Worm (Caenorhabditis elegans) whole organism, L1 larva: ENCODE measurements around the gene flp-9.

Source experiments
- C16A3.4 ChIP-seq: fragments of 150-350 bp; optimal IDR thresholded peaks from 2 replicates; lab custom pipeline; 2014; ENCODE audit warnings: missing biosample characterization, missing genetic modification characterization
- C34B4.2 ChIP-seq: sonication (generic microtip); optimal IDR thresholded peaks from 2 replicates; lab custom pipeline; 2017; ENCODE audit warnings: mild to moderate bottlenecking, missing genetic modification characterization, missing compliant biosample characterization
- F16B12.6 ChIP-seq: fragments of 150-350 bp; optimal IDR thresholded peaks from 2 replicates; lab custom pipeline; 2014; ENCODE audit warnings: missing biosample characterization, missing genetic modification characterization
- aha-1 ChIP-seq: fragments of 150-350 bp; optimal IDR thresholded peaks from 2 replicates; lab custom pipeline; 2014; ENCODE audit warnings: missing biosample characterization, missing genetic modification characterization
- alr-1 ChIP-seq: fragments of 200-800 bp; sonication (Bioruptor generic); optimal IDR thresholded peaks from 2 replicates; lab custom pipeline; 2018; ENCODE audit warnings: borderline replicate concordance, mild to moderate bottlenecking, missing genetic modification characterization, missing compliant biosample characterization
- aly-2 ChIP-seq: fragments of 150-350 bp; optimal IDR thresholded peaks from 2 replicates; lab custom pipeline; 2014; ENCODE audit warnings: missing biosample characterization, missing genetic modification characterization
- ama-1 ChIP-seq: fragments of 150-350 bp; optimal IDR thresholded peaks from 2 replicates; lab custom pipeline; 2014
- blmp-1 ChIP-seq: fragments of 150-350 bp; optimal IDR thresholded peaks from 2 replicates; lab custom pipeline; 2014; ENCODE audit warnings: missing biosample characterization, missing genetic modification characterization
- ceh-8 ChIP-seq: fragments of 200-800 bp; sonication (Bioruptor generic); optimal IDR thresholded peaks from 2 replicates; lab custom pipeline; 2018; ENCODE audit warnings: mild to moderate bottlenecking, missing genetic modification characterization, moderate library complexity, missing compliant biosample characterization
- ceh-82 ChIP-seq, 3 experiments: fragments of 150-350 bp in 1 of 3; sonication (generic microtip) in 2 of 3; optimal IDR thresholded peaks; 2 replicates each; lab custom pipeline; 2014 to 2017; ENCODE audit warnings: missing biosample characterization in 3 of 3, missing genetic modification characterization in 3 of 3
- ceh-88 ChIP-seq: fragments of 200-800 bp; sonication (Bioruptor generic); IDR thresholded peaks from 2 replicates; pipeline ENCODE4 v1.3.6; 2022; ENCODE audit warnings: missing genetic modification characterization, missing compliant biosample characterization
- dpl-1 ChIP-seq, 3 experiments: fragments of 150-350 bp in 2 of 3; sonication (generic microtip) in 1 of 3; optimal IDR thresholded peaks; 2 replicates each; lab custom pipeline; 2014 to 2017; ENCODE audit warnings: missing biosample characterization in 3 of 3, missing genetic modification characterization in 3 of 3, missing genetic modification reagents in 3 of 3
- dsc-1 ChIP-seq: sonication (generic microtip); optimal IDR thresholded peaks from 2 replicates; lab custom pipeline; 2016; ENCODE audit warnings: mild to moderate bottlenecking, missing genetic modification characterization, missing compliant biosample characterization
- efl-1 ChIP-seq, 4 experiments: fragments of 150-350 bp; optimal IDR thresholded peaks in 3 of 4; peaks in 1 of 4; 1 replicate in 1 of 4; 2 replicates in 3 of 4; lab custom pipeline; 2014; ENCODE audit warnings: missing biosample characterization in 2 of 4, missing genetic modification characterization in 2 of 4, missing genetic modification reagents in 2 of 4
- egl-13 ChIP-seq: sonication (generic microtip); optimal IDR thresholded peaks from 2 replicates; lab custom pipeline; 2016; ENCODE audit warnings: missing genotype, missing genetic modification reagents, missing genetic modification characterization, missing compliant biosample characterization
- elt-2 ChIP-seq: sonication (generic microtip); optimal IDR thresholded peaks from 2 replicates; lab custom pipeline; 2016; ENCODE audit warnings: missing genetic modification characterization, mild to moderate bottlenecking, inconsistent platforms, missing compliant biosample characterization, missing genetic modification reagents
- ets-5 ChIP-seq: fragments of 200-800 bp; sonication (Bioruptor generic); IDR thresholded peaks from 2 replicates; pipeline ENCODE4 v1.3.6; 2022; ENCODE audit warnings: missing genetic modification characterization, missing compliant biosample characterization
- fkh-10 ChIP-seq: sonication (generic microtip); optimal IDR thresholded peaks from 2 replicates; lab custom pipeline; 2017; ENCODE audit warnings: missing biosample characterization, missing genetic modification reagents, missing genetic modification characterization
- fkh-4 ChIP-seq: sonication (generic microtip); optimal IDR thresholded peaks from 2 replicates; lab custom pipeline; 2016; ENCODE audit warnings: missing compliant biosample characterization, missing genetic modification characterization, borderline replicate concordance
- fkh-8 ChIP-seq: sonication (generic microtip); optimal IDR thresholded peaks from 2 replicates; lab custom pipeline; 2016; ENCODE audit warnings: mild to moderate bottlenecking, missing genetic modification characterization, missing compliant biosample characterization
- fos-1 ChIP-seq: fragments of 150-350 bp; optimal IDR thresholded peaks from 2 replicates; lab custom pipeline; 2014; ENCODE audit warnings: missing biosample characterization, missing genetic modification characterization
- grh-1 ChIP-seq: fragments of 200-800 bp; sonication (Bioruptor generic); IDR thresholded peaks from 2 replicates; pipeline ENCODE4 v1.3.6; 2022; ENCODE audit warnings: missing genetic modification reagents, missing genetic modification characterization, missing compliant biosample characterization
- irx-1 ChIP-seq: sonication (generic microtip); optimal IDR thresholded peaks from 2 replicates; lab custom pipeline; 2016; ENCODE audit warnings: missing genetic modification characterization, missing compliant biosample characterization
- jun-1 ChIP-seq: fragments of 150-350 bp; optimal IDR thresholded peaks from 2 replicates; lab custom pipeline; 2014; ENCODE audit warnings: missing biosample characterization, missing genetic modification reagents, missing genetic modification characterization
- lin-14 ChIP-seq: fragments of 200-800 bp; sonication (Bioruptor generic); optimal IDR thresholded peaks from 2 replicates; lab custom pipeline; 2018; ENCODE audit warnings: mild to moderate bottlenecking, missing genetic modification characterization, moderate library complexity, missing compliant biosample characterization
- lin-15B ChIP-seq: fragments of 150-350 bp; sonication (generic microtip); optimal IDR thresholded peaks from 3 replicates; lab custom pipeline; 2014; ENCODE audit warnings: missing biosample characterization, missing genetic modification characterization
- lin-39 ChIP-seq: fragments of 150-350 bp; optimal IDR thresholded peaks from 2 replicates; lab custom pipeline; 2014; ENCODE audit warnings: missing biosample characterization, missing genetic modification reagents, missing genetic modification characterization
- lir-3 ChIP-seq: sonication (generic microtip); optimal IDR thresholded peaks from 2 replicates; lab custom pipeline; 2016; ENCODE audit warnings: mild to moderate bottlenecking, missing genetic modification characterization, moderate library complexity, missing compliant biosample characterization; ENCODE audit not compliant: poor library complexity
- mab-9 ChIP-seq: fragments of 200-800 bp; sonication (Bioruptor generic); IDR thresholded peaks from 2 replicates; pipeline ENCODE4 v1.3.6; 2022; ENCODE audit warnings: missing genetic modification reagents, missing genetic modification characterization, missing compliant biosample characterization
- mef-2 ChIP-seq: fragments of 150-350 bp; optimal IDR thresholded peaks from 2 replicates; lab custom pipeline; 2014; ENCODE audit warnings: missing biosample characterization, missing genetic modification characterization
- nhr-12 ChIP-seq: sonication (generic microtip); optimal IDR thresholded peaks from 2 replicates; lab custom pipeline; 2017; ENCODE audit warnings: missing biosample characterization, missing genetic modification characterization
- nhr-20 ChIP-seq: sonication (generic microtip); optimal IDR thresholded peaks from 2 replicates; lab custom pipeline; 2016; ENCODE audit warnings: mild to moderate bottlenecking, missing genetic modification characterization, missing compliant biosample characterization
- nhr-47 ChIP-seq: sonication (generic microtip); optimal IDR thresholded peaks from 2 replicates; lab custom pipeline; 2016; ENCODE audit warnings: mild to moderate bottlenecking, missing genetic modification characterization, moderate library complexity, missing compliant biosample characterization
- nhr-85 ChIP-seq: sonication (generic microtip); peaks from one replicate; lab custom pipeline; 2016; ENCODE audit warnings: missing genetic modification characterization, inconsistent platforms, missing compliant biosample characterization
- pax-3 ChIP-seq: fragments of 200-800 bp; sonication (Bioruptor generic); optimal IDR thresholded peaks from 2 replicates; lab custom pipeline; 2018; ENCODE audit warnings: mild to moderate bottlenecking, missing genetic modification characterization, moderate library complexity, missing compliant biosample characterization
- skn-1 ChIP-seq: fragments of 150-350 bp; optimal IDR thresholded peaks from 2 replicates; lab custom pipeline; 2014; ENCODE audit warnings: missing biosample characterization, missing genetic modification characterization
- snpc-4 ChIP-seq: fragments of 150-350 bp; optimal IDR thresholded peaks from 2 replicates; lab custom pipeline; 2014; ENCODE audit warnings: missing biosample characterization, missing genetic modification characterization
- snu-23 ChIP-seq: sonication (generic microtip); optimal IDR thresholded peaks from 2 replicates; lab custom pipeline; 2016; ENCODE audit warnings: missing genetic modification characterization, missing compliant biosample characterization
- sox-4 ChIP-seq: sonication (generic microtip); optimal IDR thresholded peaks from 2 replicates; lab custom pipeline; 2016; ENCODE audit warnings: missing genetic modification characterization, missing compliant biosample characterization
- sptf-1 ChIP-seq: fragments of 150-350 bp; optimal IDR thresholded peaks from 2 replicates; lab custom pipeline; 2014; ENCODE audit warnings: missing biosample characterization, missing genetic modification characterization
- sup-37 ChIP-seq: fragments of 200-800 bp; sonication (Bioruptor generic); optimal IDR thresholded peaks from 2 replicates; lab custom pipeline; 2018; ENCODE audit warnings: mild to moderate bottlenecking, missing genetic modification characterization, missing compliant biosample characterization
- swsn-7 ChIP-seq: sonication (generic microtip); optimal IDR thresholded peaks from 2 replicates; lab custom pipeline; 2016; ENCODE audit warnings: missing genetic modification characterization, missing compliant biosample characterization
- tlp-1 ChIP-seq: fragments of 150-350 bp; optimal IDR thresholded peaks from 2 replicates; lab custom pipeline; 2014; ENCODE audit warnings: missing biosample characterization, missing genetic modification characterization
- vab-15 ChIP-seq: sonication (generic microtip); optimal IDR thresholded peaks from 2 replicates; lab custom pipeline; 2017; ENCODE audit warnings: missing genotype, mild to moderate bottlenecking, missing genetic modification characterization, missing compliant biosample characterization
- xbp-1 ChIP-seq: sonication (generic microtip); optimal IDR thresholded peaks from 2 replicates; lab custom pipeline; 2016; ENCODE audit warnings: missing genetic modification characterization, missing compliant biosample characterization

The flp-9 gene

ce11 chrIV:12721106-12721505 lies 36.3 kb downstream of the flp-9 start, which contains the start of gene T23F6.2:
T23F6.2 (plus strand) TSS chrIV:12721356.
- TF ChIP-seq dsc-1 (tag; lab: Kevin White, UChicago) (peak; percentile 15), aha-1 (tag; lab: Kevin White, UChicago) (no peak), irx-1 (tag; lab: Kevin White, UChicago) (no peak), elt-2 (tag; lab: Kevin White, UChicago) (no peak), F16B12.6 (no peak), sox-4 (no peak), blmp-1 (tag; lab: Kevin White, UChicago) (peak; percentile 68), egl-13 (tag; lab: Kevin White, UChicago) (no peak)

- TF ChIP-seq ets-5 (GFP tag; lab: Robert Waterston, UW) (no peak), C16A3.4 (tag; lab: Kevin White, UChicago) (no peak), nhr-85 (tag; lab: Kevin White, UChicago) (peak; percentile 41), efl-1 (optimal IDR thresholded peaks at IDR 0.05; lab: Kevin White, UChicago) (no peak), efl-1 (GFP tag; optimal IDR thresholded peaks at IDR 0.05 in 1 of 2; lab: Kevin White, UChicago) (peak in 1 of 2 experiments; percentile 7)
Measured at ce11 chrIV:12719664-12720063, 37.7 kb downstream of the flp-9 start, which contains the start of gene idpp-7. idpp-7 (plus strand) TSS chrIV:12719964.

ce11 chrIV:12717531-12717930 lies 39.8 kb downstream of the flp-9 start, which contains the start of gene C27D8.1:
C27D8.1 (plus strand) TSS chrIV:12717831.
- no peak for TF ChIP-seq C34B4.2 (tag; lab: Kevin White, UChicago)
- no peak for TF ChIP-seq dpl-1 (GFP tag; optimal IDR thresholded peaks at IDR 0.05; lab: Kevin White, UChicago)
- TF ChIP-seq efl-1 (optimal IDR thresholded peaks at IDR 0.05; lab: Kevin White, UChicago) = no peak
- no peak for TF ChIP-seq efl-1 (GFP tag; optimal IDR thresholded peaks at IDR 0.05 in 1 of 2; lab: Kevin White, UChicago)
- no peak for TF ChIP-seq vab-15 (tag; lab: Kevin White, UChicago)
- no peak for TF ChIP-seq fkh-8 (tag; lab: Kevin White, UChicago)
- no peak for TF ChIP-seq ceh-8 (GFP tag; lab: Kevin White, UChicago)
- TF ChIP-seq mab-9 (GFP tag; lab: Robert Waterston, UW) = no peak
- TF ChIP-seq tlp-1 (tag; lab: Kevin White, UChicago) = no peak
- no peak for TF ChIP-seq grh-1 (GFP tag; lab: Robert Waterston, UW)
- no peak for TF ChIP-seq swsn-7 (tag; lab: Kevin White, UChicago)
- no peak for TF ChIP-seq lin-14 (GFP tag; lab: Kevin White, UChicago)
- TF ChIP-seq nhr-20 (tag; lab: Kevin White, UChicago) = no peak
- no peak for TF ChIP-seq alr-1 (tag; lab: Kevin White, UChicago)
- TF ChIP-seq dsc-1 (tag; lab: Kevin White, UChicago) = no peak
- no peak for TF ChIP-seq ceh-82 (tag; optimal IDR thresholded peaks at IDR 0.05; lab: Kevin White, UChicago)
- TF ChIP-seq fkh-10 = no peak
- TF ChIP-seq lin-39 (tag; lab: Kevin White, UChicago) = no peak
- no peak for TF ChIP-seq nhr-47 (tag; lab: Kevin White, UChicago)
- TF ChIP-seq snpc-4 (tag; lab: Kevin White, UChicago) = no peak

ce11 chrIV:12715947-12716382 lies 41.4 kb downstream of the flp-9 start:
- TF ChIP-seq nhr-12 (tag; lab: Kevin White, UChicago) = no peak
- no peak for TF ChIP-seq snpc-4 (tag; lab: Kevin White, UChicago)
- TF ChIP-seq jun-1 (tag; lab: Kevin White, UChicago) = peak; percentile 58
- peak; percentile 80 for TF ChIP-seq blmp-1 (tag; lab: Kevin White, UChicago)
- TF ChIP-seq aly-2 (tag; lab: Kevin White, UChicago) = no peak
- TF ChIP-seq C34B4.2 (tag; lab: Kevin White, UChicago) = no peak
- TF ChIP-seq mab-9 (GFP tag; lab: Robert Waterston, UW) = no peak
- TF ChIP-seq ceh-88 = no peak
- TF ChIP-seq xbp-1 (tag; lab: Kevin White, UChicago) = no peak
- TF ChIP-seq ama-1 = no peak
- no peak for TF ChIP-seq swsn-7 (tag; lab: Kevin White, UChicago)
- no peak for TF ChIP-seq ceh-82 (tag; optimal IDR thresholded peaks at IDR 0.05; lab: Kevin White, UChicago)
- TF ChIP-seq dsc-1 (tag; lab: Kevin White, UChicago) = no peak
- TF ChIP-seq fkh-4 = no peak
- TF ChIP-seq fos-1 = no peak
- no peak for TF ChIP-seq ets-5 (GFP tag; lab: Robert Waterston, UW)
- peak; percentile 78 for TF ChIP-seq snu-23 (GFP tag; lab: Kevin White, UChicago)
- TF ChIP-seq sptf-1 (tag; lab: Kevin White, UChicago) = no peak
- TF ChIP-seq sup-37 (GFP tag; lab: Kevin White, UChicago) = no peak
- no peak for TF ChIP-seq mef-2 (tag; lab: Kevin White, UChicago)
- TF ChIP-seq lin-15B (tag; lab: Kevin White, UChicago) = no peak
- TF ChIP-seq pax-3 (tag; lab: Kevin White, UChicago) = no peak
- peak; percentile 41 for TF ChIP-seq lir-3 (tag; lab: Kevin White, UChicago)
- no peak for TF ChIP-seq skn-1 (tag; lab: Kevin White, UChicago)
- peak; percentile 61 for TF ChIP-seq elt-2 (tag; lab: Kevin White, UChicago)
- TF ChIP-seq fkh-10 = no peak
